Fruit fly (Drosophila melanogaster): ENCODE measurements around the gene Gmd.

Gene Gmd

DNA sequence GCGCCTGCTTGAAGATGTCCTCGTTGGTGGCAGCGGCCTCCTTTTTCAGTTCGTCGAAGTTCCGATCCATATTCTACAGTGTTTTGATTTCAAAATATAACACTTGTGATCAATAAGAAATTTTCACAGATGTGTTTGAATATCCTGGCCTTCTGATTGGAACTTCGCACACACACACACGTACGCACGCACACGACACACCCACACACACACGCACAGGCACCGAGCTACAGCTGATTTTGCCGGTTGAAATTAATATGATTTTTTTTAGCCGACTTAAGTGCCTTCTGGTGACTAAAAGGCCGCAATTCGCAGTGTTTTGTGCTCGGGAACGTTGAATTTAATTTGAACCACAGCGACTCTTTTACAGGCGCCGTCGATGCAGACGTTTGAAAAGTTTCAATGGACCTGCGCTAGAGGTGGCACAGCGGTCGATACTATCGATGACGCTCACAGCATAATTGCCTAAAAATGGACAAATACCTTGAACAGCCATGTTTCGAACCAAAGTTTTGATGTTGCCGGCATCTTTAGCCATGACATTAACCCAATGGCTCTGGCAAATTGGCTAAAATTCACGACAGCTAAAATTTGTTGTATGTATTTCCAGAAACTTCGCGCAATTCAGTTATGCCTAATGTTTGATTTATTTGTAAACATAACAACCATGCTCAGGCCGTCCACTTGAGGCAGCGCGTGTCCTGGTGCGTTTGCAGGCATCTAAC, 32.6 kb upstream of the Gmd start, which contains the start of gene Rtnl1 (continued):
- TF ChIP-seq CG15696 (tag; optimal IDR thresholded peaks at IDR 0.05) (no peak), trem (tag; optimal IDR thresholded peaks at IDR 0.05) (peak; percentile 81), CG11247 (GFP tag; IDR thresholded peaks at IDR 0.05) (no peak), CG5245 (GFP tag; optimal IDR thresholded peaks at IDR 0.05) (no peak), Taf1 (GFP tag; IDR thresholded peaks at IDR 0.05) (no peak), gce (GFP tag; IDR thresholded peaks at IDR 0.05) (no peak), CG8478 (optimal IDR thresholded peaks at IDR 0.05) (peak; percentile 66), wdn (GFP tag; IDR thresholded peaks at IDR 0.05) (no peak), CG3163 (GFP tag; optimal IDR thresholded peaks at IDR 0.05) (no peak), CG15601 (tag; optimal IDR thresholded peaks at IDR 0.05) (peak; percentile 42), vnd (GFP tag; IDR thresholded peaks at IDR 0.05; ENCODE audit: partially characterized antibody) (peak; percentile 80), bbx (GFP tag; IDR thresholded peaks at IDR 0.05; ENCODE audit: partially characterized antibody) (peak; percentile 90), ems (GFP tag; optimal IDR thresholded peaks at IDR 0.05) (no peak), cwo (GFP tag; optimal IDR thresholded peaks at IDR 0.05) (no peak), nmo (GFP tag; optimal IDR thresholded peaks at IDR 0.05) (peak; percentile 76), sd (tag; optimal IDR thresholded peaks at IDR 0.05) (peak; percentile 88), tup (GFP tag; optimal IDR thresholded peaks at IDR 0.05) (no peak), H15 (GFP tag; IDR thresholded peaks at IDR 0.05) (no peak), Ets97D (GFP tag; optimal IDR thresholded peaks at IDR 0.05) (peak; percentile 86), sisA (GFP tag; IDR thresholded peaks at IDR 0.05) (no peak; the same call in 1 of the 2 replicates), CG9727 (GFP tag; optimal IDR thresholded peaks at IDR 0.05) (peak; percentile 25), p53 (GFP tag; optimal IDR thresholded peaks at IDR 0.05) (peak; percentile 71), Asciz (GFP tag; optimal IDR thresholded peaks at IDR 0.05) (peak; percentile 88), repo (GFP tag; optimal IDR thresholded peaks at IDR 0.05) (peak; percentile 26), klu (GFP tag; IDR thresholded peaks at IDR 0.05) (no peak), rib (GFP tag; IDR thresholded peaks at IDR 0.05) (no peak), ato (GFP tag; IDR thresholded peaks at IDR 0.05; ENCODE audit: partially characterized antibody) (peak; percentile 67), bab2 (GFP tag; optimal IDR thresholded peaks at IDR 0.05) (no peak), her (GFP tag; optimal IDR thresholded peaks at IDR 0.05) (peak; percentile 32), Atf3 (GFP tag; optimal IDR thresholded peaks at IDR 0.05) (no peak), CG18011 (GFP tag; optimal IDR thresholded peaks at IDR 0.05) (no peak), NK7.1 (GFP tag; optimal IDR thresholded peaks at IDR 0.05) (no peak), Ada2b (GFP tag; IDR thresholded peaks at IDR 0.05) (no peak), CG9215 (GFP tag; IDR thresholded peaks at IDR 0.05) (no peak), gcm (GFP tag; optimal IDR thresholded peaks at IDR 0.05) (peak; percentile 3), cad (GFP tag; optimal IDR thresholded peaks at IDR 0.05) (no peak), Oaz (GFP tag; IDR thresholded peaks at IDR 0.05) (no peak), CG34224 (GFP tag; IDR thresholded peaks at IDR 0.05; ENCODE audit: partially characterized antibody) (peak; percentile 90), hth (optimal IDR thresholded peaks at IDR 0.05) (no peak), zfh1 (GFP tag; IDR thresholded peaks at IDR 0.05) (no peak), psq (GFP tag; optimal IDR thresholded peaks at IDR 0.05) (no peak), zf30C (GFP tag; optimal IDR thresholded peaks at IDR 0.05) (no peak), cg (GFP tag; optimal IDR thresholded peaks at IDR 0.05) (peak; percentile 95), CG6689 (GFP tag; IDR thresholded peaks at IDR 0.05) (no peak), CG13296 (GFP tag; optimal IDR thresholded peaks at IDR 0.05) (no peak), CG2712 (tag; optimal IDR thresholded peaks at IDR 0.05) (peak; percentile 60), tio (GFP tag; optimal IDR thresholded peaks at IDR 0.05) (no peak), CG6765 (GFP tag; optimal IDR thresholded peaks at IDR 0.05) (no peak), shn (GFP tag; optimal IDR thresholded peaks at IDR 0.05) (peak; percentile 29), Deaf1 (tag; optimal IDR thresholded peaks at IDR 0.05) (peak; percentile 29), CG18764 (GFP tag; optimal IDR thresholded peaks at IDR 0.05) (no peak)

All from whole organism, embryonic.